Worm (Caenorhabditis elegans) whole organism, L1 larva: ENCODE measurements around the gene lips-17.

Source experiments
- fos-1 ChIP-seq: fragments of 150-350 bp; optimal IDR thresholded peaks from 2 replicates; lab custom pipeline; 2014; ENCODE audit warnings: missing biosample characterization, missing genetic modification characterization
- lin-39 ChIP-seq: fragments of 150-350 bp; optimal IDR thresholded peaks from 2 replicates; lab custom pipeline; 2014; ENCODE audit warnings: missing biosample characterization, missing genetic modification reagents, missing genetic modification characterization
- mab-9 ChIP-seq: fragments of 200-800 bp; sonication (Bioruptor generic); IDR thresholded peaks from 2 replicates; pipeline ENCODE4 v1.3.6; 2022; ENCODE audit warnings: missing genetic modification reagents, missing genetic modification characterization, missing compliant biosample characterization
- nhr-77 ChIP-seq: fragments of 150-350 bp; optimal IDR thresholded peaks from 2 replicates; lab custom pipeline; 2014; ENCODE audit warnings: missing biosample characterization, missing genetic modification characterization
- nhr-90 ChIP-seq: sonication (generic microtip); optimal IDR thresholded peaks from 2 replicates; lab custom pipeline; 2016; ENCODE audit warnings: mild to moderate bottlenecking, missing genetic modification characterization, missing compliant biosample characterization; ENCODE audit not compliant: poor library complexity
- pag-3 ChIP-seq: sonication (generic microtip); optimal IDR thresholded peaks from 2 replicates; lab custom pipeline; 2017; ENCODE audit warnings: missing genetic modification characterization, mild to moderate bottlenecking, missing compliant biosample characterization, antibody characterized with exemption, borderline replicate concordance; ENCODE audit not compliant: insufficient read depth
- sox-4 ChIP-seq: sonication (generic microtip); optimal IDR thresholded peaks from 2 replicates; lab custom pipeline; 2016; ENCODE audit warnings: missing genetic modification characterization, missing compliant biosample characterization
- tbx-2 ChIP-seq: sonication (generic microtip); optimal IDR thresholded peaks from 2 replicates; lab custom pipeline; 2016; ENCODE audit warnings: missing genetic modification characterization, missing compliant biosample characterization
- unc-130 ChIP-seq: fragments of 150-350 bp; optimal IDR thresholded peaks from 2 replicates; lab custom pipeline; 2017; ENCODE audit warnings: missing biosample characterization, missing genetic modification characterization, inconsistent platforms

ce11 chrII:7598702-7599314 lies 9.2 kb upstream of the lips-17 start, which contains the start of gene pgam-5:
- TF ChIP-seq nhr-90 (no peak), pag-3 (no peak), fos-1 (tag; lab: Kevin White, UChicago) (no peak), nhr-77 (tag; lab: Kevin White, UChicago) (no peak), unc-130 (no peak), sox-4 (tag; lab: Kevin White, UChicago) (no peak), mab-9 (GFP tag; lab: Robert Waterston, UW) (no peak), tbx-2 (tag; lab: Kevin White, UChicago) (no peak), lin-39 (tag; lab: Kevin White, UChicago) (no peak)
